Fruit fly (Drosophila melanogaster): ENCODE results near the gene CG34292.

Gene CG34292

dm6 chr3R:27094233-27094632 lies 32.2 kb downstream of the CG34292 start, which contains the start of gene CG14259:
Gene CG14259 (plus strand): TSS chr3R:27094533.
- TF ChIP-seq h (optimal IDR thresholded peaks at IDR 0.05) (no peak), insv (optimal IDR thresholded peaks at IDR 0.05) (no peak), ttk (optimal IDR thresholded peaks at IDR 0.05) (no peak), Myc (optimal IDR thresholded peaks at IDR 0.05) (no peak), psq (optimal IDR thresholded peaks at IDR 0.05) (no peak), Sin3A (optimal IDR thresholded peaks at IDR 0.05) (no peak)

dm6 chr3R:27098638-27099037 lies 36.6 kb downstream of the CG34292 start:
- TF ChIP-seq Sin3A (optimal IDR thresholded peaks at IDR 0.05) (no peak), h (optimal IDR thresholded peaks at IDR 0.05) (no peak), Myc (optimal IDR thresholded peaks at IDR 0.05) (no peak)

dm6 chr3R:27099579-27099978 lies 37.6 kb downstream of the CG34292 start, which contains the start of gene eater:
Gene eater (minus strand): TSS chr3R:27099679.
- no peak for TF ChIP-seq insv (optimal IDR thresholded peaks at IDR 0.05)
- TF ChIP-seq ttk (optimal IDR thresholded peaks at IDR 0.05), result no peak
- no peak for TF ChIP-seq psq (optimal IDR thresholded peaks at IDR 0.05)

- TF ChIP-seq h (optimal IDR thresholded peaks at IDR 0.05) (no peak), ttk (optimal IDR thresholded peaks at IDR 0.05) (no peak), Sin3A (optimal IDR thresholded peaks at IDR 0.05) (no peak), Myc (optimal IDR thresholded peaks at IDR 0.05) (no peak)
Observed at dm6 chr3R:27100930-27101329, 38.9 kb downstream of the CG34292 start, which contains the start of gene Jhbp11. Gene Jhbp11 (plus strand): TSS chr3R:27101230.

- no peak for TF ChIP-seq ttk (optimal IDR thresholded peaks at IDR 0.05)
- TF ChIP-seq psq (optimal IDR thresholded peaks at IDR 0.05), result no peak
- no peak for TF ChIP-seq h (optimal IDR thresholded peaks at IDR 0.05)
- TF ChIP-seq Myc (optimal IDR thresholded peaks at IDR 0.05), result no peak
- no peak for TF ChIP-seq Sin3A (optimal IDR thresholded peaks at IDR 0.05)
- TF ChIP-seq insv (optimal IDR thresholded peaks at IDR 0.05), result no peak
Observed at dm6 chr3R:27105439-27105838, 43.4 kb downstream of the CG34292 start.

- TF ChIP-seq Sin3A (optimal IDR thresholded peaks at IDR 0.05) (no peak), ttk (optimal IDR thresholded peaks at IDR 0.05) (no peak), insv (optimal IDR thresholded peaks at IDR 0.05) (no peak), Myc (optimal IDR thresholded peaks at IDR 0.05) (no peak), psq (optimal IDR thresholded peaks at IDR 0.05) (no peak), h (optimal IDR thresholded peaks at IDR 0.05) (no peak)
Observed at dm6 chr3R:27106134-27106694, 44.2 kb downstream of the CG34292 start, which contains the start of gene CAH9. Gene CAH9 (minus strand): TSS chr3R:27106184.

- TF ChIP-seq insv (optimal IDR thresholded peaks at IDR 0.05) (no peak), ttk (optimal IDR thresholded peaks at IDR 0.05) (no peak), h (optimal IDR thresholded peaks at IDR 0.05) (no peak), Sin3A (optimal IDR thresholded peaks at IDR 0.05) (no peak), psq (optimal IDR thresholded peaks at IDR 0.05) (no peak), Myc (optimal IDR thresholded peaks at IDR 0.05) (no peak)
Observed at dm6 chr3R:27108111-27108510, 46.1 kb downstream of the CG34292 start.

dm6 chr3R:27109458-27109857 lies 47.4 kb downstream of the CG34292 start:
- TF ChIP-seq ttk (optimal IDR thresholded peaks at IDR 0.05), result no peak
- TF ChIP-seq insv (optimal IDR thresholded peaks at IDR 0.05), result no peak
- TF ChIP-seq Sin3A (optimal IDR thresholded peaks at IDR 0.05), result no peak
- no peak for TF ChIP-seq h (optimal IDR thresholded peaks at IDR 0.05)
- no peak for TF ChIP-seq psq (optimal IDR thresholded peaks at IDR 0.05)
- no peak for TF ChIP-seq Myc (optimal IDR thresholded peaks at IDR 0.05)

dm6 chr3R:27111784-27112602 lies 50.0 kb downstream of the CG34292 start, which contains the start of the genes gb and CG5815:
Gene gb (minus strand): TSS chr3R:27112270.
Gene CG5815 (plus strand): TSS chr3R:27112566.
- no peak for TF ChIP-seq insv (optimal IDR thresholded peaks at IDR 0.05)
- TF ChIP-seq Myc (optimal IDR thresholded peaks at IDR 0.05), result no peak
- TF ChIP-seq ttk (optimal IDR thresholded peaks at IDR 0.05), result no peak
- TF ChIP-seq Sin3A (optimal IDR thresholded peaks at IDR 0.05), result no peak
